Fruit fly (Drosophila melanogaster) whole organism, prepupa: ENCODE data around the gene CG16789.

ENCODE experiments used
- Blimp-1 ChIP-seq: fragments of 200-800 bp; sonication (Bioruptor generic); optimal IDR thresholded peaks from 3 replicates; lab custom pipeline; 2017; ENCODE audit warnings: missing biosample characterization, missing genetic modification characterization, mild to moderate bottlenecking, moderate library complexity, missing genetic modification reagents
- CG10669 ChIP-seq: fragments of 200-800 bp; sonication (Bioruptor generic); optimal IDR thresholded peaks from 3 replicates; lab custom pipeline; 2018; ENCODE audit warnings: missing biosample characterization, mild to moderate bottlenecking, missing genetic modification characterization, moderate library complexity
- CG11294 ChIP-seq: fragments of 200-800 bp; sonication (Bioruptor generic); IDR thresholded peaks from 2 replicates; pipeline ENCODE4 v1.3.6; 2022; ENCODE audit warnings: missing biosample characterization, missing genetic modification characterization
- CG11762 ChIP-seq: fragments of 200-800 bp; sonication (Bioruptor generic); optimal IDR thresholded peaks from 3 replicates; lab custom pipeline; 2016; ENCODE audit warnings: missing biosample characterization, missing genetic modification characterization; ENCODE audit not compliant: insufficient read depth
- CG11902 ChIP-seq: fragments of 200-800 bp; sonication (Bioruptor generic); optimal IDR thresholded peaks from 3 replicates; lab custom pipeline; 2016; ENCODE audit warnings: missing biosample characterization, missing genetic modification characterization
- CG15336 ChIP-seq: fragments of 200-800 bp; sonication (Bioruptor generic); IDR thresholded peaks from 2 replicates; pipeline ENCODE4 v1.3.6; 2022; ENCODE audit warnings: missing biosample characterization, missing genetic modification characterization
- CG1621 ChIP-seq: fragments of 200-800 bp; sonication (Bioruptor generic); optimal IDR thresholded peaks from 3 replicates; lab custom pipeline; 2018; ENCODE audit warnings: missing biosample characterization, mild to moderate bottlenecking, missing genetic modification characterization
- CG16779 ChIP-seq: fragments of 200-800 bp; sonication (Bioruptor generic); optimal IDR thresholded peaks from 3 replicates; lab custom pipeline; 2017; ENCODE audit warnings: missing biosample characterization, mild to moderate bottlenecking, missing genetic modification characterization
- CG3032 ChIP-seq: fragments of 200-800 bp; optimal IDR thresholded peaks from 2 replicates; lab custom pipeline; 2019; ENCODE audit warnings: missing biosample characterization, mild to moderate bottlenecking, missing genetic modification characterization, moderate library complexity
- CG31627 ChIP-seq: fragments of 200-800 bp; sonication (Bioruptor generic); optimal IDR thresholded peaks from 3 replicates; lab custom pipeline; 2016; ENCODE audit warnings: missing biosample characterization, missing genetic modification characterization
- CG32006 ChIP-seq: fragments of 200-800 bp; sonication (Bioruptor generic); optimal IDR thresholded peaks from 3 replicates; lab custom pipeline; 2017; ENCODE audit warnings: missing biosample characterization, mild to moderate bottlenecking, missing genetic modification characterization
- CG3919 ChIP-seq: fragments of 200-800 bp; sonication (Bioruptor generic); optimal IDR thresholded peaks from 3 replicates; lab custom pipeline; 2016; ENCODE audit warnings: missing biosample characterization, missing genetic modification characterization
- CG6163 ChIP-seq: fragments of 200-800 bp; sonication (Bioruptor generic); IDR thresholded peaks from 3 replicates; pipeline ENCODE4 v1.3.6; 2022; ENCODE audit warnings: missing biosample characterization, missing genetic modification characterization
- CG6276 ChIP-seq: fragments of 200-800 bp; sonication (Bioruptor generic); optimal IDR thresholded peaks from 2 replicates; lab custom pipeline; 2017; ENCODE audit warnings: missing biosample characterization, mild to moderate bottlenecking, missing genetic modification characterization
- CG6808 ChIP-seq: fragments of 200-800 bp; sonication (Bioruptor generic); optimal IDR thresholded peaks from 3 replicates; lab custom pipeline; 2017; ENCODE audit warnings: missing biosample characterization, missing genetic modification characterization, mild to moderate bottlenecking, moderate library complexity, missing genetic modification reagents
- CG6854 ChIP-seq: fragments of 200-800 bp; sonication (Bioruptor generic); optimal IDR thresholded peaks from 2 replicates; lab custom pipeline; 2017; ENCODE audit warnings: missing biosample characterization, mild to moderate bottlenecking, missing genetic modification characterization
- CG8119 ChIP-seq: fragments of 200-800 bp; sonication (Bioruptor generic); IDR thresholded peaks from 3 replicates; pipeline ENCODE4 v1.3.6; 2022; ENCODE audit warnings: missing biosample characterization, missing genetic modification characterization
- CG8319 ChIP-seq: fragments of 200-800 bp; sonication (Bioruptor generic); optimal IDR thresholded peaks from 3 replicates; lab custom pipeline; 2016; ENCODE audit warnings: missing biosample characterization, missing genetic modification characterization
- CG8632 ChIP-seq: fragments of 200-800 bp; sonication (Bioruptor generic); optimal IDR thresholded peaks from 3 replicates; lab custom pipeline; 2016; ENCODE audit warnings: missing biosample characterization, missing genetic modification characterization
- CG9139 ChIP-seq: fragments of 200-800 bp; sonication (Bioruptor generic); optimal IDR thresholded peaks from 3 replicates; lab custom pipeline; 2017; ENCODE audit warnings: missing biosample characterization, mild to moderate bottlenecking, missing genetic modification characterization
- Eip75B ChIP-seq: fragments of 200-800 bp; sonication (Bioruptor generic); optimal IDR thresholded peaks from 3 replicates; lab custom pipeline; 2016; ENCODE audit warnings: missing biosample characterization, missing genetic modification characterization
- Eip78C ChIP-seq: fragments of 200-800 bp; sonication (Bioruptor generic); peaks from one replicate; lab custom pipeline; 2016; ENCODE audit warnings: missing biosample characterization, missing genetic modification characterization
- Ets21C ChIP-seq: fragments of 200-800 bp; sonication (Bioruptor generic); optimal IDR thresholded peaks from 3 replicates; lab custom pipeline; 2016; ENCODE audit warnings: missing biosample characterization, missing genetic modification characterization
- Ets96B ChIP-seq: fragments of 200-800 bp; optimal IDR thresholded peaks from 2 replicates; lab custom pipeline; 2019; ENCODE audit warnings: missing biosample characterization, mild to moderate bottlenecking, missing genetic modification characterization, moderate library complexity
- Gug ChIP-seq: fragments of 200-800 bp; sonication (Bioruptor generic); IDR thresholded peaks from 2 replicates; pipeline ENCODE4 v1.3.6; 2022; ENCODE audit warnings: missing biosample characterization, missing genetic modification characterization
- Hr39 ChIP-seq: fragments of 200-800 bp; sonication (Bioruptor generic); optimal IDR thresholded peaks from 2 replicates; lab custom pipeline; 2016; ENCODE audit warnings: missing biosample characterization, missing genetic modification characterization
- Hr4 ChIP-seq: fragments of 200-800 bp; sonication (Bioruptor generic); optimal IDR thresholded peaks from 3 replicates; lab custom pipeline; 2016; ENCODE audit warnings: missing biosample characterization, missing genetic modification characterization
- Lpt ChIP-seq: fragments of 200-800 bp; sonication (Bioruptor generic); optimal IDR thresholded peaks from 3 replicates; lab custom pipeline; 2016; ENCODE audit warnings: missing biosample characterization, missing genetic modification characterization
- Met ChIP-seq: fragments of 200-800 bp; sonication (Bioruptor generic); optimal IDR thresholded peaks from 3 replicates; lab custom pipeline; 2016; ENCODE audit warnings: missing biosample characterization, missing genetic modification characterization
- OdsH ChIP-seq: fragments of 200-800 bp; sonication (Bioruptor generic); optimal IDR thresholded peaks from 3 replicates; lab custom pipeline; 2016; ENCODE audit warnings: missing biosample characterization, missing genetic modification characterization
- Sox102F ChIP-seq: fragments of 200-800 bp; sonication (Bioruptor generic); optimal IDR thresholded peaks from 2 replicates; lab custom pipeline; 2016; ENCODE audit warnings: missing biosample characterization, mild to moderate bottlenecking, missing genetic modification characterization
- Sox14 ChIP-seq: fragments of 200-800 bp; sonication (Bioruptor generic); optimal IDR thresholded peaks from 3 replicates; lab custom pipeline; 2016; ENCODE audit warnings: missing biosample characterization, missing genetic modification characterization
- achi ChIP-seq: fragments of 200-800 bp; sonication (Bioruptor generic); optimal IDR thresholded peaks from 3 replicates; lab custom pipeline; 2016; ENCODE audit warnings: missing biosample characterization, missing genetic modification characterization
- acj6 ChIP-seq: fragments of 200-800 bp; sonication (Bioruptor generic); optimal IDR thresholded peaks from 3 replicates; lab custom pipeline; 2016; ENCODE audit warnings: missing biosample characterization, missing genetic modification characterization
- cyc ChIP-seq: fragments of 200-800 bp; sonication (Bioruptor generic); optimal IDR thresholded peaks from 3 replicates; lab custom pipeline; 2016; ENCODE audit warnings: missing biosample characterization, missing genetic modification characterization
- dac ChIP-seq: fragments of 200-800 bp; sonication (Bioruptor generic); optimal IDR thresholded peaks from 2 replicates; lab custom pipeline; 2017; ENCODE audit warnings: missing biosample characterization, mild to moderate bottlenecking, missing genetic modification characterization
- fd59A ChIP-seq: fragments of 200-800 bp; sonication (Bioruptor generic); optimal IDR thresholded peaks from 2 replicates; lab custom pipeline; 2017; ENCODE audit warnings: missing biosample characterization, mild to moderate bottlenecking, missing genetic modification characterization, missing genetic modification reagents
- fd85E ChIP-seq: fragments of 200-800 bp; sonication (Bioruptor generic); optimal IDR thresholded peaks from 3 replicates; lab custom pipeline; 2016; ENCODE audit warnings: missing biosample characterization, missing genetic modification characterization
- fkh ChIP-seq: fragments of 200-800 bp; sonication (Bioruptor generic); optimal IDR thresholded peaks from 3 replicates; lab custom pipeline; 2017; ENCODE audit warnings: missing biosample characterization, mild to moderate bottlenecking, missing genetic modification characterization, moderate library complexity
- lz ChIP-seq: fragments of 200-800 bp; sonication (Bioruptor generic); optimal IDR thresholded peaks from 3 replicates; lab custom pipeline; 2016; ENCODE audit warnings: missing biosample characterization, missing genetic modification characterization
- net ChIP-seq: fragments of 200-800 bp; sonication (Bioruptor generic); optimal IDR thresholded peaks from 3 replicates; lab custom pipeline; 2016; ENCODE audit warnings: missing biosample characterization, missing genetic modification characterization
- pdm3 ChIP-seq: fragments of 200-800 bp; sonication (Bioruptor generic); optimal IDR thresholded peaks from 3 replicates; lab custom pipeline; 2016; ENCODE audit warnings: missing biosample characterization, missing genetic modification characterization
- salr ChIP-seq, 2 experiments: fragments of 200-800 bp; sonication (Bioruptor generic); optimal IDR thresholded peaks; 3 replicates each; lab custom pipeline; 2016 to 2018; ENCODE audit warnings: missing biosample characterization in 2 of 2, missing genetic modification characterization in 2 of 2, mild to moderate bottlenecking in 1 of 2
- spab ChIP-seq: fragments of 200-800 bp; sonication (Bioruptor generic); optimal IDR thresholded peaks from 2 replicates; lab custom pipeline; 2017; ENCODE audit warnings: missing biosample characterization, mild to moderate bottlenecking, missing genetic modification characterization, missing genetic modification reagents
- ss ChIP-seq, 2 experiments: fragments of 200-800 bp; sonication (Bioruptor generic); optimal IDR thresholded peaks; 2 replicates in 1 of 2; 3 replicates in 1 of 2; lab custom pipeline; 2017 to 2018; ENCODE audit warnings: mild to moderate bottlenecking in 2 of 2, missing biosample characterization in 2 of 2, missing genetic modification characterization in 2 of 2, moderate library complexity in 1 of 2
- svp ChIP-seq: fragments of 200-800 bp; sonication (Bioruptor generic); peaks from one replicate; lab custom pipeline; 2016; ENCODE audit warnings: missing biosample characterization, missing genetic modification characterization
- topi ChIP-seq: fragments of 200-800 bp; sonication (Bioruptor generic); optimal IDR thresholded peaks from 3 replicates; lab custom pipeline; 2016; ENCODE audit warnings: missing biosample characterization, missing genetic modification characterization

CG16789 gene

DNA sequence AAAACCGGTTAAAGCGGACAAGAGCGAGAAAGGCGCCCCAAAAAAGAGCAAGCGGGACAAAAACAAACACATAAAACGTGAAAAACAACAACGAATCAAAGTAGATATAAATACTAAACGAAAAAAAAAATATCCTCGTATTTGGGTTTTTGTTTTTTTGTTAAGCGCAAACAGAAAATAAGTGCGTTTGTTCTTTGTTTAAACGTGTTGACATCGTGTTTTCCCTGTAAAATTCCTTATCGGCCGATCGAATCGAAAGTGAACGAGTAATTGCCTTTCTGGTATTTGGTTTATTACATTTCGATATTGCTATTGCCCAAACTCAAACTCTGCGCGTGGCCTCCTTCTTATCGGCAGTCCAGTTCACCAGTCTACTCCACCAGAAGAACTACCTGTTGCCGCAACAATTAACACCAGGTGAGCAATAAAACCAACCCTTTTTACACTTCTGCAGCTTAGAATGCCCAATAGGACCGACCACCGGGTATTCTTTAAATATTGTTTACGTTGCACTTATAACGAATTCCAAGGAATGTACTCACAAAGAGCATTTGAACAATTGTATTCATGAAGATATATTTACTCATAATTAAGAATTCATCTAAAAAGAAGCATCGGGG, 25.9 kb downstream of the CG16789 start:
- TF ChIP-seq achi, result no peak
- peak; percentile 17 for TF ChIP-seq fkh (GFP tag; lab: Kevin White, UChicago)
- no peak for TF ChIP-seq CG15336 (GFP tag; lab: Robert Waterston, UW)
- TF ChIP-seq CG6808 (GFP tag; lab: Kevin White, UChicago), result no peak
- TF ChIP-seq Blimp-1, result peak; percentile 11

DNA sequence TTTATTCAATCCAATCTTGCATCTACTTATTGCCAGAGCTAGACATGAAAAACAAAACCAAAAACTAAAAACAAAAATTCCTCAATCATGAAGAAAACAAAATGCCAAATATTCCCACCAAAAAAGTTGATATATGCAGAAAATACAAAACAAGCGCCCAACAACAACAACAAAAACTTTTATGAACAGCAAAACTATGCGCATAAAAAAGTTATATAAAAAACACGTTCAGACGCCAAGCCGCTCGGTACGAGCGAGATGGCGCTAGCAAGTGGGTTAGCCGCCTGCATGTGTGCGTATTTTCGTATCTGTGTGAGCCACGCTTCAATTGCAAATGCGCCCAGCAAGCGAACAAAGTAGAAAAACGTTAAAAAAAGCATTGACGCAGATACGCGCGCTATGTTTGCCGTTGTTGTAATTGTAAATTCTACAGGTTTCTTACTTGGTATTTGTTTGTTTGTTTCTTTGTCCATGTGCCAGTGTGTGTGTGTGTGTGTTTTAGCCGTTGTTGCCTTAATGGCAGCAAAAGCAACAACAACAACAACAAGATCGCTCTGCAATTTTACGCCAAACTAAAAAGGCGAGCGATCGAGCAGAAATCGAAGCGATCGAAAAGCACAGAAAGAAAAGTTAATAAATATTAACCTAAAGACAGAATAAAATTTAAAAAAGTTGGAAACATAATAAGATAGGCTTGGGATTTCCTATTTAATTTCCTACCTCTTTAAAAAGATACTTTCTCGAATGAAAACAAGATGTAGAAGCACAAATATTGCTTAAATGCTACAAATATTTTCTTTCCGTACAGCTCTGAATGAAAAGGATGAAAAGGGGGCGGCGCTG, 27.6 kb downstream of the CG16789 start:
- TF ChIP-seq CG10669 (GFP tag; lab: Kevin White, UChicago) (peak; percentile 79), CG6854 (GFP tag; lab: Kevin White, UChicago) (no peak), CG3919 (GFP tag; lab: Kevin White, UChicago) (peak; percentile 78), Met (GFP tag; lab: Kevin White, UChicago) (no peak), pdm3 (peak; percentile 66), CG8632 (GFP tag; lab: Kevin White, UChicago) (peak; percentile 51), ss (GFP tag; optimal IDR thresholded peaks at IDR 0.05; lab: Kevin White, UChicago) (peak; percentile 48 to 69), CG11294 (peak; percentile 38; the same call in 1 of the 2 replicates), acj6 (GFP tag; lab: Kevin White, UChicago) (peak; percentile 45), fd85E (GFP tag; lab: Kevin White, UChicago) (no peak), CG6276 (GFP tag; lab: Kevin White, UChicago) (peak; percentile 45), Eip78C (peak; percentile 95), net (GFP tag; lab: Kevin White, UChicago) (peak; percentile 78), Hr4 (GFP tag; lab: Kevin White, UChicago) (peak; percentile 76), svp (no peak), Eip75B (peak; percentile 68), CG11762 (GFP tag; lab: Kevin White, UChicago) (peak; percentile 42), CG6163 (GFP tag; lab: Robert Waterston, UW) (peak; percentile 92), salr (GFP tag; optimal IDR thresholded peaks at IDR 0.05; lab: Kevin White, UChicago) (peak; percentile 38 to 78), OdsH (GFP tag; lab: Kevin White, UChicago) (peak; percentile 72), lz (GFP tag; lab: Kevin White, UChicago) (no peak), Sox14 (peak; percentile 60), CG3032 (tag; lab: Kevin White, UChicago) (peak; percentile 90), CG32006 (GFP tag; lab: Kevin White, UChicago) (peak; percentile 79), CG1621 (tag; lab: Kevin White, UChicago) (peak; percentile 40), dac (GFP tag; lab: Kevin White, UChicago) (no peak), fd59A (GFP tag; lab: Kevin White, UChicago) (peak; percentile 65), topi (peak; percentile 4), cyc (GFP tag; lab: Kevin White, UChicago) (no peak), Ets96B (tag; lab: Kevin White, UChicago) (peak; percentile 88), CG6808 (GFP tag; lab: Kevin White, UChicago) (peak; percentile 63), Gug (GFP tag; lab: Robert Waterston, UW) (peak; percentile 70), spab (peak; percentile 66), CG15336 (GFP tag; lab: Robert Waterston, UW) (peak; percentile 90), CG16779 (peak; percentile 48), CG8319 (GFP tag; lab: Kevin White, UChicago) (peak; percentile 11), achi (peak; percentile 69), CG31627 (no peak), Ets21C (GFP tag; lab: Kevin White, UChicago) (no peak), Lpt (peak; percentile 60), CG11902 (no peak), fkh (GFP tag; lab: Kevin White, UChicago) (peak; percentile 39), Hr39 (GFP tag; lab: Kevin White, UChicago) (no peak), Sox102F (GFP tag; lab: Kevin White, UChicago) (no peak), CG9139 (peak; percentile 29), CG8119 (GFP tag; lab: Robert Waterston, UW) (peak; percentile 85)
